Fruit fly (Drosophila melanogaster) whole organism, embryonic: ENCODE measurements around the gene Ugt303B2.

Experiments used
- Atf3 ChIP-seq: fragments of 200-800 bp; sonication (Bioruptor generic); optimal IDR thresholded peaks from 3 replicates; lab custom pipeline; 2016; ENCODE audit warnings: missing biosample characterization, missing genetic modification characterization
- BtbVII ChIP-seq: fragments of 200-800 bp; sonication (Bioruptor generic); optimal IDR thresholded peaks from 3 replicates; lab custom pipeline; 2017; ENCODE audit warnings: missing biosample characterization, mild to moderate bottlenecking, missing genetic modification characterization
- CG10274 ChIP-seq: fragments of 200-800 bp; sonication (Bioruptor generic); optimal IDR thresholded peaks from 3 replicates; lab custom pipeline; 2017; ENCODE audit warnings: missing biosample characterization, mild to moderate bottlenecking, missing genetic modification characterization
- CG10321 ChIP-seq: fragments of 200-800 bp; sonication (Bioruptor generic); IDR thresholded peaks from 2 replicates; pipeline ENCODE4 v1.3.6; 2022; ENCODE audit warnings: missing biosample characterization, missing genetic modification characterization
- CG10543 ChIP-seq: fragments of 200-800 bp; sonication (Bioruptor generic); optimal IDR thresholded peaks from 3 replicates; lab custom pipeline; 2017; ENCODE audit warnings: missing biosample characterization, mild to moderate bottlenecking, missing genetic modification characterization, moderate library complexity
- CG11696 ChIP-seq: fragments of 200-800 bp; sonication (Bioruptor generic); IDR thresholded peaks from 2 replicates; pipeline ENCODE4 v1.3.6; 2022; ENCODE audit warnings: missing biosample characterization, missing genetic modification characterization
- CG15696 ChIP-seq: fragments of 200-800 bp; sonication (Bioruptor generic); optimal IDR thresholded peaks from 2 replicates; lab custom pipeline; 2019; ENCODE audit warnings: missing biosample characterization, mild to moderate bottlenecking, missing genetic modification characterization, moderate library complexity
- CG3726 ChIP-seq: fragments of 200-800 bp; sonication (Bioruptor generic); IDR thresholded peaks from 3 replicates; pipeline ENCODE4, ENCODE4 v1.3.6; 2022; ENCODE audit warnings: missing biosample characterization, missing genetic modification characterization
- CG3995 ChIP-seq: fragments of 200-800 bp; sonication (Bioruptor generic); optimal IDR thresholded peaks from 3 replicates; lab custom pipeline; 2016; ENCODE audit warnings: missing biosample characterization, missing genetic modification characterization
- CG4328 ChIP-seq: fragments of 200-800 bp; sonication (Bioruptor generic); optimal IDR thresholded peaks from 3 replicates; lab custom pipeline; 2017; ENCODE audit warnings: missing biosample characterization, missing genetic modification reagents, missing genetic modification characterization
- CG43689 ChIP-seq: fragments of 200-800 bp; sonication (Bioruptor generic); IDR thresholded peaks from 2 replicates; pipeline ENCODE4 v1.3.6; 2022; ENCODE audit warnings: missing biosample characterization, missing genetic modification characterization
- CG4404 ChIP-seq: fragments of 200-800 bp; sonication (Bioruptor generic); IDR thresholded peaks from 2 replicates; pipeline ENCODE4 v1.3.6; 2022; ENCODE audit warnings: missing biosample characterization, missing genetic modification characterization
- CG6813 ChIP-seq: fragments of 200-800 bp; sonication (Bioruptor generic); optimal IDR thresholded peaks from 2 replicates; lab custom pipeline; 2017; ENCODE audit warnings: missing biosample characterization, missing genetic modification characterization, mild to moderate bottlenecking, moderate library complexity, missing genetic modification reagents
- CG8290 ChIP-seq, 3 experiments: fragments of 200-800 bp; sonication (Bioruptor generic); optimal IDR thresholded peaks; 2 replicates each; lab custom pipeline; 2016 to 2019; ENCODE audit warnings: missing biosample characterization in 3 of 3, missing genetic modification characterization in 3 of 3, mild to moderate bottlenecking in 2 of 3, moderate library complexity in 1 of 3
- Dp ChIP-seq: fragments of 200-800 bp; sonication (Bioruptor generic); optimal IDR thresholded peaks from 2 replicates; lab custom pipeline; 2018; ENCODE audit warnings: missing biosample characterization, mild to moderate bottlenecking, missing genetic modification characterization, moderate library complexity
- E2f1 ChIP-seq: fragments of 200-800 bp; sonication (Bioruptor generic); IDR thresholded peaks from 2 replicates; pipeline ENCODE4 v1.3.6; 2022; ENCODE audit warnings: missing biosample characterization, missing genetic modification characterization
- ERR ChIP-seq: fragments of 200-800 bp; sonication (Bioruptor generic); optimal IDR thresholded peaks from 2 replicates; lab custom pipeline; 2016; ENCODE audit warnings: missing biosample characterization, missing genetic modification characterization
- HmgZ ChIP-seq: fragments of 200-800 bp; sonication (Bioruptor generic); optimal IDR thresholded peaks from 2 replicates; lab custom pipeline; 2018; ENCODE audit warnings: missing biosample characterization, mild to moderate bottlenecking, missing genetic modification characterization
- Hr51 ChIP-seq, 2 experiments: fragments of 200-800 bp; sonication (Bioruptor generic); optimal IDR thresholded peaks; 2 replicates in 1 of 2; 3 replicates in 1 of 2; lab custom pipeline; 2016 to 2018; ENCODE audit warnings: missing biosample characterization in 2 of 2, missing genetic modification characterization in 2 of 2, mild to moderate bottlenecking in 1 of 2, moderate library complexity in 1 of 2
- Side ChIP-seq: fragments of 200-800 bp; sonication (Bioruptor generic); optimal IDR thresholded peaks from 2 replicates; lab custom pipeline; 2016; ENCODE audit warnings: missing biosample characterization, missing genetic modification characterization
- Xrp1 ChIP-seq: fragments of 200-800 bp; sonication (Bioruptor generic); IDR thresholded peaks from 2 replicates; pipeline ENCODE4 v1.3.6; 2022; ENCODE audit warnings: missing biosample characterization, missing genetic modification characterization
- bsh ChIP-seq, 2 experiments: fragments of 200-800 bp; sonication (Bioruptor generic); optimal IDR thresholded peaks; 2 replicates each; lab custom pipeline; 2017 to 2018; ENCODE audit warnings: mild to moderate bottlenecking in 2 of 2, missing biosample characterization in 2 of 2, missing genetic modification characterization in 2 of 2, moderate library complexity in 1 of 2
- cato ChIP-seq: fragments of 200-800 bp; sonication (Bioruptor generic); optimal IDR thresholded peaks from 2 replicates; lab custom pipeline; 2016; ENCODE audit warnings: missing biosample characterization, missing genetic modification characterization, borderline replicate concordance
- caup ChIP-seq: fragments of 200-800 bp; sonication (Bioruptor generic); optimal IDR thresholded peaks from 3 replicates; lab custom pipeline; 2017; ENCODE audit warnings: missing biosample characterization, mild to moderate bottlenecking, missing genetic modification characterization, moderate library complexity; ENCODE audit not compliant: severe bottlenecking
- chinmo ChIP-seq: fragments of 200-800 bp; sonication (Bioruptor generic); IDR thresholded peaks from 4 replicates; pipeline ENCODE4 v1.3.6; 2022; ENCODE audit warnings: missing biosample characterization, missing genetic modification characterization; ENCODE audit not compliant: partially characterized antibody
- corto ChIP-seq: fragments of 200-800 bp; sonication (Bioruptor generic); optimal IDR thresholded peaks from 2 replicates; lab custom pipeline; 2016; ENCODE audit warnings: missing biosample characterization, mild to moderate bottlenecking, missing genetic modification characterization, moderate library complexity
- crc ChIP-seq: fragments of 200-800 bp; sonication (Bioruptor generic); optimal IDR thresholded peaks from 2 replicates; lab custom pipeline; 2016; ENCODE audit warnings: missing biosample characterization, missing genetic modification characterization
- dati ChIP-seq: fragments of 200-800 bp; sonication (Bioruptor generic); IDR thresholded peaks from 2 replicates; pipeline ENCODE4 v1.3.6; 2022; ENCODE audit warnings: missing biosample characterization, missing genetic modification characterization
- dimm ChIP-seq: fragments of 200-800 bp; sonication (Bioruptor generic); IDR thresholded peaks from 2 replicates; pipeline ENCODE4 v1.3.6; 2022; ENCODE audit warnings: missing biosample characterization, missing genetic modification characterization
- disco-r ChIP-seq: fragments of 200-800 bp; sonication (Bioruptor generic); optimal IDR thresholded peaks from 2 replicates; lab custom pipeline; 2016; ENCODE audit warnings: missing biosample characterization, missing genetic modification characterization
- dm ChIP-seq: fragments of 200-800 bp; sonication (Bioruptor generic); optimal IDR thresholded peaks from 3 replicates; lab custom pipeline; 2016; ENCODE audit warnings: missing biosample characterization, missing genetic modification characterization
- en ChIP-seq: fragments of 200-800 bp; sonication (Bioruptor generic); optimal IDR thresholded peaks from 2 replicates; lab custom pipeline; 2016; ENCODE audit warnings: missing biosample characterization, missing genetic modification characterization
- gce ChIP-seq: fragments of 200-800 bp; sonication (Bioruptor generic); IDR thresholded peaks from 3 replicates; pipeline ENCODE4 v1.3.6; 2022; ENCODE audit warnings: missing biosample characterization, missing genetic modification characterization
- grn ChIP-seq: fragments of 200-800 bp; sonication (Bioruptor generic); optimal IDR thresholded peaks from 3 replicates; lab custom pipeline; 2017; ENCODE audit warnings: missing biosample characterization, missing genetic modification characterization
- inv ChIP-seq: fragments of 200-800 bp; sonication (Bioruptor generic); IDR thresholded peaks from 2 replicates; pipeline ENCODE4 v1.3.6; 2022; ENCODE audit warnings: missing biosample characterization, missing genetic modification characterization; ENCODE audit not compliant: partially characterized antibody
- jigr1 ChIP-seq: fragments of 200-800 bp; sonication (Bioruptor generic); IDR thresholded peaks from 3 replicates; pipeline ENCODE4 v1.3.6; 2022; ENCODE audit warnings: missing biosample characterization, missing genetic modification characterization
- jumu ChIP-seq: fragments of 200-800 bp; sonication (Bioruptor generic); optimal IDR thresholded peaks from 3 replicates; lab custom pipeline; 2016; ENCODE audit warnings: missing biosample characterization, missing genetic modification characterization
- ken ChIP-seq: fragments of 200-800 bp; sonication (Bioruptor generic); IDR thresholded peaks from 3 replicates; pipeline ENCODE4 v1.3.6; 2022; ENCODE audit warnings: missing biosample characterization, missing genetic modification characterization
- lab ChIP-seq: fragments of 200-800 bp; sonication (Bioruptor generic); optimal IDR thresholded peaks from 3 replicates; lab custom pipeline; 2017; ENCODE audit warnings: missing biosample characterization, missing genetic modification characterization, mild to moderate bottlenecking, moderate library complexity, missing genetic modification reagents
- pros ChIP-seq: fragments of 200-800 bp; sonication (Bioruptor generic); optimal IDR thresholded peaks from 3 replicates; lab custom pipeline; 2019; ENCODE audit warnings: missing biosample characterization, mild to moderate bottlenecking, missing genetic modification characterization, moderate library complexity
- run ChIP-seq: fragments of 200-800 bp; sonication (Bioruptor generic); optimal IDR thresholded peaks from 3 replicates; lab custom pipeline; 2018; ENCODE audit warnings: missing biosample characterization, mild to moderate bottlenecking, missing genetic modification characterization
- salm ChIP-seq: fragments of 200-800 bp; sonication (Bioruptor generic); optimal IDR thresholded peaks from 2 replicates; lab custom pipeline; 2018; ENCODE audit warnings: missing biosample characterization, mild to moderate bottlenecking, missing genetic modification characterization
- sens ChIP-seq: fragments of 200-800 bp; sonication (Bioruptor generic); peaks from one replicate; lab custom pipeline; 2016; ENCODE audit warnings: missing biosample characterization, missing genetic modification characterization
- seq ChIP-seq: fragments of 200-800 bp; sonication (Bioruptor generic); IDR thresholded peaks from 2 replicates; pipeline ENCODE4 v1.3.6; 2022; ENCODE audit warnings: missing biosample characterization, missing genetic modification characterization
- sim ChIP-seq: fragments of 200-800 bp; sonication (Bioruptor generic); IDR thresholded peaks from 2 replicates; pipeline ENCODE4 v1.3.6; 2022; ENCODE audit warnings: missing biosample characterization, missing genetic modification characterization
- slou ChIP-seq: fragments of 200-800 bp; sonication (Bioruptor generic); optimal IDR thresholded peaks from 3 replicates; lab custom pipeline; 2016; ENCODE audit warnings: missing biosample characterization, missing genetic modification characterization
- sr ChIP-seq: fragments of 200-800 bp; sonication (Bioruptor generic); IDR thresholded peaks from 3 replicates; pipeline ENCODE4 v1.3.6; 2022; ENCODE audit warnings: missing biosample characterization, missing genetic modification characterization
- stc ChIP-seq: fragments of 200-800 bp; sonication (Bioruptor generic); IDR thresholded peaks from 2 replicates; pipeline ENCODE4 v1.3.6; 2022; ENCODE audit warnings: missing biosample characterization, missing genetic modification characterization
- tgo ChIP-seq: fragments of 200-800 bp; sonication (Bioruptor generic); IDR thresholded peaks from 3 replicates; pipeline ENCODE4 v1.3.6; 2022; ENCODE audit warnings: missing biosample characterization, missing genetic modification characterization
- zen2 ChIP-seq: fragments of 200-800 bp; sonication (Bioruptor generic); IDR thresholded peaks from 3 replicates; pipeline ENCODE4 v1.3.6; 2022; ENCODE audit warnings: missing biosample characterization, missing genetic modification characterization; ENCODE audit not compliant: partially characterized antibody
- zf30C ChIP-seq: fragments of 200-800 bp; sonication (Bioruptor generic); optimal IDR thresholded peaks from 3 replicates; lab custom pipeline; 2018; ENCODE audit warnings: missing biosample characterization, mild to moderate bottlenecking, missing genetic modification characterization

Ugt303B2 gene

DNA sequence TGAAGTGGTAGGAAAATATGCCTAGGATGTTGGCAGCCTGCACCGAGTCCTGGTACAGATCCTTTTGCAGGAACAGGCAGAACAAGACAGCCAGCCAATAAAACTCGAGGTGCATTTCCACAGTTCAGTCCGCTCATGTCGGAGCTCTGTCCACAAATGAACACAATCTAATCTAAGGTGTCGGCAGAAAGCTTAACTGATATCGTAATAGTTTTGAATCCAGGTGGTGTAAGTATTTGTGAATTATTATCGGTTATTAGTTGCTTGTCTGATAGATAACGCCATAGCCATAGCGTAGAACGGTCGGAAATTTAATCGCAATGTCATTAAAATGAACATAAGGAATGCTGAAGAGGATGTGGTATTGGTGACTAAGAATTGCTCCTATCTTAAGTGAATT, 4.1 kb downstream of the Ugt303B2 start, which contains the start of gene Ugt303B3 (continued):
- no peak for TF ChIP-seq bsh (GFP tag; optimal IDR thresholded peaks at IDR 0.05; lab: Kevin White, UChicago)
- TF ChIP-seq corto (GFP tag; lab: Kevin White, UChicago) = no peak
- TF ChIP-seq sim (GFP tag; lab: Robert Waterston, UW) = no peak
- TF ChIP-seq CG15696 (tag; lab: Kevin White, UChicago) = no peak
- TF ChIP-seq disco-r = no peak
- TF ChIP-seq CG8290 (GFP tag; optimal IDR thresholded peaks at IDR 0.05; lab: Kevin White, UChicago) = no peak
- peak in 1 of 2 experiments; percentile 12 for TF ChIP-seq CG8290 (tag; optimal IDR thresholded peaks at IDR 0.05; lab: Kevin White, UChicago)
- TF ChIP-seq salm = peak; percentile 68
- no peak for TF ChIP-seq Dp (GFP tag; lab: Kevin White, UChicago)
- TF ChIP-seq Atf3 (GFP tag; lab: Kevin White, UChicago) = no peak
- TF ChIP-seq inv (GFP tag; lab: Robert Waterston, UW) = no peak
- TF ChIP-seq crc = no peak
- no peak for TF ChIP-seq seq (GFP tag; lab: Robert Waterston, UW)
- TF ChIP-seq CG43689 (GFP tag; lab: Robert Waterston, UW) = no peak
- no peak for TF ChIP-seq Side (GFP tag; lab: Kevin White, UChicago)
- TF ChIP-seq cato = no peak
- no peak for TF ChIP-seq CG11696 (GFP tag; lab: Robert Waterston, UW)
- no peak for TF ChIP-seq gce (GFP tag; lab: Robert Waterston, UW)
- TF ChIP-seq CG10321 (GFP tag; lab: Robert Waterston, UW) = no peak
- TF ChIP-seq zen2 (GFP tag; lab: Robert Waterston, UW) = no peak
- no peak for TF ChIP-seq CG6813 (GFP tag; lab: Kevin White, UChicago)
- TF ChIP-seq Xrp1 = no peak
- no peak for TF ChIP-seq jigr1 (GFP tag; lab: Robert Waterston, UW)
- peak; percentile 50 for TF ChIP-seq CG10543 (GFP tag; lab: Kevin White, UChicago)
- peak; percentile 46 for TF ChIP-seq caup (GFP tag; lab: Kevin White, UChicago)
- no peak for TF ChIP-seq CG10274 (GFP tag; lab: Kevin White, UChicago)
- TF ChIP-seq tgo (GFP tag; lab: Robert Waterston, UW) = no peak
- no peak for TF ChIP-seq en (GFP tag; lab: Kevin White, UChicago)
- no peak for TF ChIP-seq pros (GFP tag; lab: Kevin White, UChicago)
- TF ChIP-seq stc (GFP tag; lab: Robert Waterston, UW) = no peak
- no peak for TF ChIP-seq E2f1 (GFP tag; lab: Robert Waterston, UW)
- no peak for TF ChIP-seq CG3726 (GFP tag; lab: Robert Waterston, UW)
- TF ChIP-seq jumu (GFP tag; lab: Kevin White, UChicago) = no peak
- TF ChIP-seq zf30C (GFP tag; lab: Kevin White, UChicago) = no peak
- TF ChIP-seq grn (GFP tag; lab: Kevin White, UChicago) = peak; percentile 41
- no peak for TF ChIP-seq CG3995 (GFP tag; lab: Kevin White, UChicago)
- peak; percentile 52 for TF ChIP-seq lab
- no peak for TF ChIP-seq BtbVII
- no peak for TF ChIP-seq CG4328 (GFP tag; lab: Kevin White, UChicago)
- TF ChIP-seq Hr51 (GFP tag; optimal IDR thresholded peaks at IDR 0.05; lab: Kevin White, UChicago) = no peak
- TF ChIP-seq chinmo (GFP tag; lab: Robert Waterston, UW) = 0 out of 4 replicates have a peak, but pooled peaks have one; percentile 13
- no peak for TF ChIP-seq sens (GFP tag; lab: Kevin White, UChicago)
- TF ChIP-seq HmgZ (tag; lab: Kevin White, UChicago) = peak; percentile 24
- no peak for TF ChIP-seq dati (GFP tag; lab: Robert Waterston, UW)
- TF ChIP-seq sr (GFP tag; lab: Robert Waterston, UW) = no peak
- no peak for TF ChIP-seq dm (GFP tag; lab: Kevin White, UChicago)
- TF ChIP-seq ken = no peak
- no peak for TF ChIP-seq run (tag; lab: Kevin White, UChicago)
- TF ChIP-seq dimm (GFP tag; lab: Robert Waterston, UW) = no peak
- TF ChIP-seq CG4404 = 0 out of 2 replicates have a peak, but pooled peaks have one; percentile 8
- no peak for TF ChIP-seq ERR
- no peak for TF ChIP-seq slou
